Worm (Caenorhabditis elegans): ENCODE measurements around the gene srab-22.

The srab-22 gene

DNA sequence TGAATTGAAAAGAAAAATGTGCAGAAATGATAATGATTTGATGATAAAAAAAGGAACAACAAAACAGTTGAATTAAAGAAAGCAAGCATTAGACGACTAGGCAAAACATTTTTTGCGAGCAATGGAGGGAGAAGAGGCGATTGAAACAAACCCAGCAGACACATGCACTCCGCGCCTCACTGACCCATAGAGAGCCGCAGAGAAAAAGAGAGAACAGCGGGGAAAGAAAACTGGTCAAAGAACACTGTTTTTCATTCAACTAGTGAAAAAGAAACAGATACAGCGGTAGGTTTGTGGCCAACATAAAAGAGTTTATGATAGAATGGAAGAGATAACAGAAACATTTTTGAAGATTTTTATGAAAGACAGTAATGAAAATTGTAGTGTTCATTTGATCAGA is 37.9 kb upstream of the srab-22 start (continued):
- no peak for TF ChIP-seq mep-1 (tag; optimal IDR thresholded peaks at IDR 0.05)
- no peak for TF ChIP-seq ceh-20 (GFP tag; IDR thresholded peaks at IDR 0.05)
- TF ChIP-seq lin-13 (GFP tag; optimal IDR thresholded peaks at IDR 0.05): no peak
- no peak for TF ChIP-seq tra-1 (GFP tag; IDR thresholded peaks at IDR 0.05)
- peak; percentile 62 to 73 for TF ChIP-seq mdl-1 (tag; optimal IDR thresholded peaks at IDR 0.05)
- no peak for TF ChIP-seq Y5F2A.4 (GFP tag; optimal IDR thresholded peaks at IDR 0.05)
- no peak for TF ChIP-seq pha-4 (GFP tag; IDR thresholded peaks at IDR 0.05)
- TF ChIP-seq pha-4 (tag; optimal IDR thresholded peaks at IDR 0.05): peak; percentile 40
- no peak for TF ChIP-seq ceh-44 (GFP tag; IDR thresholded peaks at IDR 0.05)
- TF ChIP-seq lsy-2 (tag; optimal IDR thresholded peaks at IDR 0.05): no peak

DNA sequence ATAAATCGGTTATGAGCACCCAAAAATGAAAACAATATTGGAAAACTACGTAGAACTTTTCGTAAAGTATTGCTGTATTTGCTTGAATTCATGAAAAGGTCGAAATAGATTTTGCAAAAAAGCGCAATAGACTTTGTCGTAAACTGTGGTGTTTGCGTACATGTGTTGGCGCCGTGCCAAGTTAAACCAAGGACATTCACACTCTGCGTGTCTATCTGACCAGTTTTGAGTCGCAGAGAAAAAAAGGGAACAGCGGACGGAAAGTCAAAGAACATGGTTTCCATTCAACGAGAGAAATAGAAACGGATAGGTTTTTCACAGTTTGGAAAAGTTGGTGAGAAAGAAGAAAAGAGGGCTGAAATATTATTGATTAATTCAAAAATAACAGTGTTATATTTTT is 35.2 kb upstream of the srab-22 start:
- TF ChIP-seq lsy-2 (tag; optimal IDR thresholded peaks at IDR 0.05): peak; percentile 75 to 87
- TF ChIP-seq R02D3.7 (tag; optimal IDR thresholded peaks at IDR 0.05): no peak
- TF ChIP-seq pha-4 (GFP tag; IDR thresholded peaks at IDR 0.05): no peak
- peak; percentile 70 for TF ChIP-seq pha-4 (tag; optimal IDR thresholded peaks at IDR 0.05)
- TF ChIP-seq mxl-2 (GFP tag; conservative IDR thresholded peaks at IDR 0.05): no peak; the same call in 1 of the 2 replicates
- TF ChIP-seq ctbp-1 (GFP tag; IDR thresholded peaks at IDR 0.05): peak; percentile 57; the same call in 1 of the 2 replicates
- no peak for TF ChIP-seq ama-1 (optimal IDR thresholded peaks at IDR 0.05)
- TF ChIP-seq spr-3 (GFP tag; optimal IDR thresholded peaks at IDR 0.05): no peak
- no peak for TF ChIP-seq unc-130 (GFP tag; optimal IDR thresholded peaks at IDR 0.05)
- no peak for TF ChIP-seq ZK337.2 (GFP tag; IDR thresholded peaks at IDR 0.05)
- no peak for TF ChIP-seq ceh-82 (tag; optimal IDR thresholded peaks at IDR 0.05)
- TF ChIP-seq nhr-25 (tag; optimal IDR thresholded peaks at IDR 0.05; ENCODE audit: borderline replicate concordance, insufficient read depth): peak; percentile 91
- no peak for TF ChIP-seq vab-7 (GFP tag; IDR thresholded peaks at IDR 0.05)
- no peak for TF ChIP-seq ztf-7 (tag; optimal IDR thresholded peaks at IDR 0.05)
- TF ChIP-seq F26F4.8 (GFP tag; conservative IDR thresholded peaks at IDR 0.05): no peak
- TF ChIP-seq T26A8.4 (GFP tag; IDR thresholded peaks at IDR 0.05): peak; percentile 44; the same call in 1 of the 2 replicates
- TF ChIP-seq tra-1 (GFP tag; IDR thresholded peaks at IDR 0.05): 0 out of 2 replicates have a peak, but pooled peaks have one; percentile 31
- TF ChIP-seq nhr-77 (tag; optimal IDR thresholded peaks at IDR 0.05): peak; percentile 53
- TF ChIP-seq arid-1 (GFP tag; conservative IDR thresholded peaks at IDR 0.05): no peak
- no peak for TF ChIP-seq lim-7 (GFP tag; IDR thresholded peaks at IDR 0.05)
- no peak for TF ChIP-seq set-16 (GFP tag; IDR thresholded peaks at IDR 0.05)
- TF ChIP-seq dve-1 (tag; optimal IDR thresholded peaks at IDR 0.05; ENCODE audit: insufficient read depth): no peak
- TF ChIP-seq dpl-1 (GFP tag; optimal IDR thresholded peaks at IDR 0.05): peak; percentile 69
- TF ChIP-seq zfp-3 (GFP tag; conservative IDR thresholded peaks at IDR 0.05): no peak
- TF ChIP-seq mxl-3 (GFP tag; optimal IDR thresholded peaks at IDR 0.05): peak; percentile 87
- peak; percentile 83 for TF ChIP-seq nhr-11 (tag; optimal IDR thresholded peaks at IDR 0.05)
- peak; percentile 73 for TF ChIP-seq hlh-30 (tag; optimal IDR thresholded peaks at IDR 0.05; ENCODE audit: insufficient read depth)
- no peak for TF ChIP-seq egl-27 (tag; optimal IDR thresholded peaks at IDR 0.05)
- TF ChIP-seq madf-9 (GFP tag; conservative IDR thresholded peaks at IDR 0.05): 0 out of 2 replicates have a peak, but pooled peaks have one; percentile 30
- TF ChIP-seq daf-8 (GFP tag; IDR thresholded peaks at IDR 0.05): no peak
- TF ChIP-seq jun-1 (tag; optimal IDR thresholded peaks at IDR 0.05): peak; percentile 45
- TF ChIP-seq zfp-2 (tag; optimal IDR thresholded peaks at IDR 0.05): peak; percentile 7
- no peak for TF ChIP-seq egl-43 (GFP tag; IDR thresholded peaks at IDR 0.05)
- no peak for TF ChIP-seq lin-1 (GFP tag; IDR thresholded peaks at IDR 0.05)
- no peak for TF ChIP-seq sdz-12 (GFP tag; optimal IDR thresholded peaks at IDR 0.05)
- peak; percentile 86 for TF ChIP-seq nhr-6 (tag; optimal IDR thresholded peaks at IDR 0.05)
- no peak for TF ChIP-seq lin-38 (GFP tag; IDR thresholded peaks at IDR 0.05)
- TF ChIP-seq duxl-1 (tag; optimal IDR thresholded peaks at IDR 0.05; ENCODE audit: poor library complexity): peak; percentile 78
- no peak for TF ChIP-seq ceh-44 (GFP tag; IDR thresholded peaks at IDR 0.05)
- no peak for TF ChIP-seq tag-97 (GFP tag; IDR thresholded peaks at IDR 0.05)
- TF ChIP-seq nhr-10 (tag; optimal IDR thresholded peaks at IDR 0.05): peak; percentile 12
- no peak for TF ChIP-seq daf-12 (tag; optimal IDR thresholded peaks at IDR 0.05)
- no peak for TF ChIP-seq ces-1 (GFP tag; optimal IDR thresholded peaks at IDR 0.05)
- peak; percentile 93 for TF ChIP-seq hlh-11 (tag; optimal IDR thresholded peaks at IDR 0.05)

All from whole organism, L4 larva.